Worm (Caenorhabditis elegans) whole organism, L2 larva: ENCODE results near the gene Y105C5B.15.

ENCODE experiments used
- C34F6.9 ChIP-seq: fragments of 150-350 bp; optimal IDR thresholded peaks from 2 replicates; lab custom pipeline; 2014; ENCODE audit warnings: missing biosample characterization, missing genetic modification characterization
- F13H6.1 ChIP-seq: sonication (generic microtip); optimal IDR thresholded peaks from 2 replicates; lab custom pipeline; 2016; ENCODE audit warnings: missing genetic modification characterization, missing compliant biosample characterization
- R02D3.7 ChIP-seq: fragments of 150-350 bp; optimal IDR thresholded peaks from 2 replicates; lab custom pipeline; 2014; ENCODE audit warnings: missing biosample characterization, missing genetic modification characterization
- Y55F3AM.14 ChIP-seq: fragments of 200-800 bp; sonication (Bioruptor generic); optimal IDR thresholded peaks from 2 replicates; lab custom pipeline; 2018; ENCODE audit warnings: mild to moderate bottlenecking, missing genetic modification characterization, missing compliant biosample characterization
- ZK546.5 ChIP-seq: sonication (generic microtip); optimal IDR thresholded peaks from 2 replicates; lab custom pipeline; 2017; ENCODE audit warnings: missing biosample characterization, missing genetic modification characterization
- alr-1 ChIP-seq: fragments of 150-350 bp; optimal IDR thresholded peaks from 2 replicates; lab custom pipeline; 2014; ENCODE audit warnings: missing biosample characterization, missing genetic modification characterization
- aly-2 ChIP-seq: fragments of 150-350 bp; optimal IDR thresholded peaks from 2 replicates; lab custom pipeline; 2014; ENCODE audit warnings: missing biosample characterization, missing genetic modification characterization
- ama-1 ChIP-seq: fragments of 150-350 bp; optimal IDR thresholded peaks from 2 replicates; lab custom pipeline; 2018; ENCODE audit warnings: inconsistent platforms
- blmp-1 ChIP-seq: sonication (generic microtip); optimal IDR thresholded peaks from 2 replicates; lab custom pipeline; 2017; ENCODE audit warnings: missing genetic modification characterization, mild to moderate bottlenecking, missing compliant biosample characterization, antibody characterized with exemption, moderate library complexity; ENCODE audit not compliant: insufficient read depth
- ceh-16 ChIP-seq: fragments of 150-350 bp; optimal IDR thresholded peaks from 2 replicates; lab custom pipeline; 2014; ENCODE audit warnings: missing biosample characterization, missing genetic modification characterization
- ceh-82 ChIP-seq: fragments of 150-350 bp; optimal IDR thresholded peaks from 2 replicates; lab custom pipeline; 2014; ENCODE audit warnings: missing biosample characterization, missing genetic modification characterization
- crh-2 ChIP-seq: sonication (generic microtip); optimal IDR thresholded peaks from 2 replicates; lab custom pipeline; 2017; ENCODE audit warnings: missing biosample characterization, missing genetic modification characterization
- dmd-4 ChIP-seq: sonication (generic microtip); optimal IDR thresholded peaks from 2 replicates; lab custom pipeline; 2017; ENCODE audit warnings: missing biosample characterization, missing genetic modification characterization
- egl-27 ChIP-seq: sonication (generic microtip); optimal IDR thresholded peaks from 3 replicates; lab custom pipeline; 2017; ENCODE audit warnings: missing biosample characterization, missing genetic modification reagents, missing genetic modification characterization
- elt-1 ChIP-seq: fragments of 150-350 bp; optimal IDR thresholded peaks from 2 replicates; lab custom pipeline; 2014; ENCODE audit warnings: missing biosample characterization, missing genetic modification characterization
- elt-3 ChIP-seq: sonication (generic microtip); optimal IDR thresholded peaks from 2 replicates; lab custom pipeline; 2017; ENCODE audit warnings: missing biosample characterization, missing genetic modification characterization
- fos-1 ChIP-seq: fragments of 150-350 bp; optimal IDR thresholded peaks from 2 replicates; lab custom pipeline; 2014; ENCODE audit warnings: missing biosample characterization, missing genetic modification characterization
- gmeb-1 ChIP-seq: fragments of 150-350 bp; optimal IDR thresholded peaks from 2 replicates; lab custom pipeline; 2014; ENCODE audit warnings: missing biosample characterization, missing genetic modification characterization
- lin-11 ChIP-seq: fragments of 150-350 bp; sonication (generic microtip); optimal IDR thresholded peaks from 2 replicates; lab custom pipeline; 2014; ENCODE audit warnings: missing biosample characterization, missing genetic modification characterization, inconsistent platforms, mixed read lengths
- lin-13 ChIP-seq: fragments of 150-350 bp; optimal IDR thresholded peaks from 2 replicates; lab custom pipeline; 2014; ENCODE audit warnings: missing biosample characterization, missing genetic modification reagents, missing genetic modification characterization
- lin-39 ChIP-seq: fragments of 150-350 bp; optimal IDR thresholded peaks from 2 replicates; lab custom pipeline; 2014; ENCODE audit warnings: missing biosample characterization, missing genetic modification reagents, missing genetic modification characterization
- mab-5 ChIP-seq: fragments of 150-350 bp; optimal IDR thresholded peaks from 2 replicates; lab custom pipeline; 2014; ENCODE audit warnings: missing biosample characterization, missing genetic modification characterization
- mbf-1 ChIP-seq: sonication (generic microtip); optimal IDR thresholded peaks from 2 replicates; lab custom pipeline; 2017; ENCODE audit warnings: missing biosample characterization, missing genetic modification characterization
- nhr-10 ChIP-seq: sonication (generic microtip); optimal IDR thresholded peaks from 2 replicates; lab custom pipeline; 2017; ENCODE audit warnings: missing biosample characterization, missing genetic modification characterization
- nhr-12 ChIP-seq: fragments of 150-350 bp; optimal IDR thresholded peaks from 2 replicates; lab custom pipeline; 2014; ENCODE audit warnings: missing biosample characterization, missing genetic modification characterization
- nhr-129 ChIP-seq: fragments of 150-350 bp; optimal IDR thresholded peaks from 2 replicates; lab custom pipeline; 2014; ENCODE audit warnings: missing biosample characterization, missing genetic modification characterization
- nhr-23 ChIP-seq: fragments of 150-350 bp; optimal IDR thresholded peaks from 2 replicates; lab custom pipeline; 2014; ENCODE audit warnings: missing biosample characterization, missing genetic modification reagents, missing genetic modification characterization
- nhr-237 ChIP-seq: fragments of 150-350 bp; optimal IDR thresholded peaks from 2 replicates; lab custom pipeline; 2014; ENCODE audit warnings: missing biosample characterization, missing genetic modification characterization
- nhr-25 ChIP-seq: fragments of 150-350 bp; sonication (generic microtip); optimal IDR thresholded peaks from 3 replicates; lab custom pipeline; 2014; ENCODE audit warnings: missing biosample characterization, missing genetic modification characterization
- nhr-6 ChIP-seq: fragments of 150-350 bp; optimal IDR thresholded peaks from 2 replicates; lab custom pipeline; 2014; ENCODE audit warnings: missing biosample characterization, missing genetic modification characterization
- nhr-77 ChIP-seq: fragments of 150-350 bp; optimal IDR thresholded peaks from 2 replicates; lab custom pipeline; 2014; ENCODE audit warnings: missing biosample characterization, missing genetic modification characterization
- peb-1 ChIP-seq: fragments of 150-350 bp; optimal IDR thresholded peaks from 2 replicates; lab custom pipeline; 2014; ENCODE audit warnings: missing biosample characterization, missing genetic modification characterization
- sem-4 ChIP-seq: fragments of 150-350 bp; optimal IDR thresholded peaks from 2 replicates; lab custom pipeline; 2014; ENCODE audit warnings: missing biosample characterization, missing genetic modification reagents, missing genetic modification characterization
- skn-1 ChIP-seq: sonication (generic microtip); optimal IDR thresholded peaks from 2 replicates; lab custom pipeline; 2017; ENCODE audit warnings: missing biosample characterization, missing genetic modification characterization
- sma-3 ChIP-seq: sonication (generic microtip); optimal IDR thresholded peaks from 2 replicates; lab custom pipeline; 2016; ENCODE audit warnings: missing genetic modification reagents, missing genetic modification characterization, missing compliant biosample characterization
- sma-9 ChIP-seq, 2 experiments: fragments of 150-350 bp in 1 of 2; sonication (generic microtip) in 1 of 2; optimal IDR thresholded peaks; 2 replicates each; lab custom pipeline; 2014 to 2016; ENCODE audit warnings: missing genetic modification characterization in 2 of 2, mild to moderate bottlenecking in 1 of 2, missing biosample characterization in 1 of 2, missing compliant biosample characterization in 1 of 2, missing genetic modification reagents in 1 of 2, moderate library complexity in 1 of 2
- snpc-4 ChIP-seq: fragments of 150-350 bp; optimal IDR thresholded peaks from 2 replicates; lab custom pipeline; 2014; ENCODE audit warnings: missing biosample characterization, missing genetic modification characterization
- unc-39 ChIP-seq: fragments of 150-350 bp; optimal IDR thresholded peaks from 2 replicates; lab custom pipeline; 2014; ENCODE audit warnings: missing biosample characterization, missing genetic modification characterization
- unc-55 ChIP-seq: fragments of 150-350 bp; sonication (generic microtip); optimal IDR thresholded peaks from 3 replicates; lab custom pipeline; 2014; ENCODE audit warnings: missing biosample characterization, missing genetic modification reagents, missing genetic modification characterization
- unc-62 ChIP-seq: fragments of 150-350 bp; optimal IDR thresholded peaks from 2 replicates; lab custom pipeline; 2014; ENCODE audit warnings: missing biosample characterization, missing genetic modification reagents, missing genetic modification characterization
- zag-1 ChIP-seq: fragments of 150-350 bp; optimal IDR thresholded peaks from 2 replicates; lab custom pipeline; 2014; ENCODE audit warnings: missing biosample characterization, missing genetic modification characterization
- ztf-1 ChIP-seq: fragments of 200-800 bp; sonication (Bioruptor generic); conservative IDR thresholded peaks from 2 replicates; pipeline ENCODE4 v1.3.6; 2022; ENCODE audit warnings: missing genetic modification characterization, missing compliant biosample characterization

Y105C5B.15 gene

ce11 chrIV:15926746-15927145, 25.0 kb upstream of the Y105C5B.15 start, which contains the start of gene Y105C5B.8:
Gene Y105C5B.8, minus strand, starts transcription at chrIV:15926846.
- TF ChIP-seq zag-1 (tag; lab: Kevin White, UChicago) = no peak
- TF ChIP-seq gmeb-1 (tag; lab: Kevin White, UChicago) = no peak
- TF ChIP-seq dmd-4 (tag; lab: Kevin White, UChicago) = no peak
- TF ChIP-seq nhr-237 (tag; lab: Kevin White, UChicago) = no peak
- TF ChIP-seq unc-55 = no peak
- TF ChIP-seq blmp-1 (tag; lab: Kevin White, UChicago) = no peak
- no peak for TF ChIP-seq unc-39 (tag; lab: Kevin White, UChicago)
- no peak for TF ChIP-seq Y55F3AM.14 (GFP tag; lab: Kevin White, UChicago)
- no peak for TF ChIP-seq nhr-129 (tag; lab: Kevin White, UChicago)
- no peak for TF ChIP-seq lin-13 (GFP tag; lab: Kevin White, UChicago)
- TF ChIP-seq lin-11 (tag; lab: Kevin White, UChicago) = no peak
- TF ChIP-seq ama-1 (lab: Kevin White, UChicago) = no peak
- TF ChIP-seq egl-27 = no peak
- no peak for TF ChIP-seq C34F6.9 (tag; lab: Kevin White, UChicago)
- no peak for TF ChIP-seq nhr-77
- TF ChIP-seq, all 48 proteins: peak for 0

ce11 chrIV:15929831-15930230, 21.9 kb upstream of the Y105C5B.15 start:
- no peak for TF ChIP-seq elt-3 (tag; lab: Kevin White, UChicago)
- no peak for TF ChIP-seq aly-2 (tag; lab: Kevin White, UChicago)
- no peak for TF ChIP-seq peb-1 (tag; lab: Kevin White, UChicago)
- peak; percentile 27 for TF ChIP-seq skn-1 (tag; lab: Kevin White, UChicago)
- TF ChIP-seq crh-2 (tag; lab: Kevin White, UChicago) = peak; percentile 90
- peak; percentile 39 for TF ChIP-seq gmeb-1 (tag; lab: Kevin White, UChicago)
- TF ChIP-seq fos-1 = peak; percentile 82

ce11 chrIV:15930281-15930680, 21.5 kb upstream of the Y105C5B.15 start, which contains the start of gene Y105C5B.9:
Gene Y105C5B.9, plus strand, starts transcription at chrIV:15930581.
- TF ChIP-seq elt-3 (tag; lab: Kevin White, UChicago) = no peak
- TF ChIP-seq crh-2 (tag; lab: Kevin White, UChicago) = no peak
- no peak for TF ChIP-seq mab-5 (tag; lab: Kevin White, UChicago)
- no peak for TF ChIP-seq ceh-16
- no peak for TF ChIP-seq C34F6.9 (tag; lab: Kevin White, UChicago)
- no peak for TF ChIP-seq aly-2 (tag; lab: Kevin White, UChicago)
- TF ChIP-seq sma-9 (GFP tag; optimal IDR thresholded peaks at IDR 0.05; lab: Kevin White, UChicago) = no peak
- no peak for TF ChIP-seq sma-9 (tag; optimal IDR thresholded peaks at IDR 0.05; lab: Kevin White, UChicago)
- TF ChIP-seq nhr-6 = no peak
- no peak for TF ChIP-seq alr-1
- TF ChIP-seq ceh-82 (tag; lab: Kevin White, UChicago) = no peak
- no peak for TF ChIP-seq unc-55
- TF ChIP-seq nhr-237 (tag; lab: Kevin White, UChicago) = no peak
- TF ChIP-seq skn-1 (tag; lab: Kevin White, UChicago) = no peak
- TF ChIP-seq lin-39 (tag; lab: Kevin White, UChicago) = no peak
- TF ChIP-seq ztf-1 (GFP tag; lab: Robert Waterston, UW) = no peak
- TF ChIP-seq nhr-129 (tag; lab: Kevin White, UChicago) = no peak

- no peak for TF ChIP-seq mbf-1
Measured at ce11 chrIV:15930694-15931093, 21.0 kb upstream of the Y105C5B.15 start.

- TF ChIP-seq blmp-1 (tag; lab: Kevin White, UChicago) (no peak), ama-1 (lab: Kevin White, UChicago) (no peak), nhr-237 (tag; lab: Kevin White, UChicago) (no peak), nhr-6 (no peak), elt-3 (tag; lab: Kevin White, UChicago) (no peak), sma-3 (GFP tag; lab: Kevin White, UChicago) (peak; percentile 13), alr-1 (no peak), ceh-16 (no peak), dmd-4 (tag; lab: Kevin White, UChicago) (no peak), snpc-4 (tag; lab: Kevin White, UChicago) (no peak), sem-4 (tag; lab: Kevin White, UChicago) (no peak), aly-2 (tag; lab: Kevin White, UChicago) (no peak), lin-11 (tag; lab: Kevin White, UChicago) (no peak), F13H6.1 (tag; lab: Kevin White, UChicago) (no peak), peb-1 (tag; lab: Kevin White, UChicago) (no peak), unc-39 (tag; lab: Kevin White, UChicago) (no peak), skn-1 (tag; lab: Kevin White, UChicago) (no peak), ztf-1 (GFP tag; lab: Robert Waterston, UW) (no peak), ZK546.5 (tag; lab: Kevin White, UChicago) (no peak), nhr-10 (tag; lab: Kevin White, UChicago) (no peak), lin-13 (GFP tag; lab: Kevin White, UChicago) (no peak), C34F6.9 (tag; lab: Kevin White, UChicago) (no peak), nhr-23 (tag; lab: Kevin White, UChicago) (no peak), nhr-129 (tag; lab: Kevin White, UChicago) (peak; percentile 60), elt-1 (no peak), Y55F3AM.14 (GFP tag; lab: Kevin White, UChicago) (peak; percentile 5), unc-62 (GFP tag; lab: Kevin White, UChicago) (no peak), nhr-25 (tag; lab: Kevin White, UChicago) (no peak), unc-55 (peak; percentile 34), crh-2 (tag; lab: Kevin White, UChicago) (no peak), R02D3.7 (tag; lab: Kevin White, UChicago) (no peak), nhr-12 (tag; lab: Kevin White, UChicago) (no peak)
Measured at ce11 chrIV:15931176-15931575, 20.6 kb upstream of the Y105C5B.15 start.
